Fruit fly (Drosophila melanogaster): ENCODE results near the gene CG5418.

CG5418 gene

dm6 chr2L:12415485-12416137 lies 37.4 kb downstream of the CG5418 start (continued):
- TF ChIP-seq CG8924 (tag; optimal IDR thresholded peaks at IDR 0.05) (peak; percentile 34), CG2202 (tag; optimal IDR thresholded peaks at IDR 0.05) (no peak), H2.0 (GFP tag; IDR thresholded peaks at IDR 0.05) (no peak), Oli (tag; optimal IDR thresholded peaks at IDR 0.05) (peak; percentile 30), CG1602 (GFP tag; optimal IDR thresholded peaks at IDR 0.05) (no peak), pzg (GFP tag; optimal IDR thresholded peaks at IDR 0.05) (no peak), pum (GFP tag; optimal IDR thresholded peaks at IDR 0.05) (no peak), Antp (GFP tag; optimal IDR thresholded peaks at IDR 0.05) (no peak), Adf1 (GFP tag; IDR thresholded peaks at IDR 0.05) (no peak), sqz (GFP tag; optimal IDR thresholded peaks at IDR 0.05) (no peak), Ets65A (GFP tag) (no peak), Xrp1 (GFP tag; IDR thresholded peaks at IDR 0.05) (peak; percentile 17; the same call in 1 of the 2 replicates), Mrtf (GFP tag; IDR thresholded peaks at IDR 0.05) (no peak), CkIIα-i1 (GFP tag; IDR thresholded peaks at IDR 0.05) (no peak), cas (GFP tag; IDR thresholded peaks at IDR 0.05) (no peak), CG1792 (GFP tag; optimal IDR thresholded peaks at IDR 0.05) (no peak), CG12236 (GFP tag; optimal IDR thresholded peaks at IDR 0.05) (no peak), Dp (GFP tag; optimal IDR thresholded peaks at IDR 0.05) (no peak), CG3726 (GFP tag; IDR thresholded peaks at IDR 0.05) (no peak), fd102C (GFP tag; optimal IDR thresholded peaks at IDR 0.05) (no peak), CG11398 (GFP tag; optimal IDR thresholded peaks at IDR 0.05) (no peak), CG3065 (GFP tag; optimal IDR thresholded peaks at IDR 0.05) (no peak), CG2678 (tag; optimal IDR thresholded peaks at IDR 0.05) (peak; percentile 55), Dref (GFP tag; IDR thresholded peaks at IDR 0.05) (no peak), CG2875 (GFP tag; optimal IDR thresholded peaks at IDR 0.05) (no peak), D19A (tag; optimal IDR thresholded peaks at IDR 0.05) (peak; percentile 33), lola (GFP tag; optimal IDR thresholded peaks at IDR 0.05) (peak in 1 of 3 experiments; percentile 61), CG4404 (GFP tag; IDR thresholded peaks at IDR 0.05) (no peak), BtbVII (GFP tag; optimal IDR thresholded peaks at IDR 0.05) (no peak), CG6254 (GFP tag; optimal IDR thresholded peaks at IDR 0.05) (no peak), cwo (GFP tag; optimal IDR thresholded peaks at IDR 0.05) (no peak), fd96Cb (tag; optimal IDR thresholded peaks at IDR 0.05) (peak; percentile 31), HmgZ (tag; optimal IDR thresholded peaks at IDR 0.05) (no peak), NC2α (GFP tag; optimal IDR thresholded peaks at IDR 0.05) (no peak), CG7839 (tag; optimal IDR thresholded peaks at IDR 0.05) (peak; percentile 55), dpn (GFP tag; optimal IDR thresholded peaks at IDR 0.05) (no peak), CG4854 (GFP tag; optimal IDR thresholded peaks at IDR 0.05) (no peak), CG31224 (GFP tag; IDR thresholded peaks at IDR 0.05) (no peak), CG18764 (GFP tag; optimal IDR thresholded peaks at IDR 0.05) (no peak), Bteb2 (GFP tag; optimal IDR thresholded peaks at IDR 0.05) (no peak), CG32532 (GFP tag; IDR thresholded peaks at IDR 0.05) (no peak; the same call in 1 of the 2 replicates), CG11723 (GFP tag; optimal IDR thresholded peaks at IDR 0.05) (no peak), kni (GFP tag; optimal IDR thresholded peaks at IDR 0.05) (no peak), C15 (GFP tag; IDR thresholded peaks at IDR 0.05) (no peak), HLH3B (GFP tag; IDR thresholded peaks at IDR 0.05) (no peak), CG8359 (GFP tag; optimal IDR thresholded peaks at IDR 0.05; ENCODE audit: borderline replicate concordance) (no peak), z (GFP tag; IDR thresholded peaks at IDR 0.05) (peak; percentile 66; the same call in 2 of the 3 replicates), lmd (GFP tag; IDR thresholded peaks at IDR 0.05) (no peak), CG13624 (GFP tag; optimal IDR thresholded peaks at IDR 0.05) (no peak), CG3838 (GFP tag; optimal IDR thresholded peaks at IDR 0.05) (no peak), fu2 (GFP tag; optimal IDR thresholded peaks at IDR 0.05) (no peak)
